Fruit fly (Drosophila melanogaster): ENCODE measurements around the gene CG31626.

Gene CG31626

DNA sequence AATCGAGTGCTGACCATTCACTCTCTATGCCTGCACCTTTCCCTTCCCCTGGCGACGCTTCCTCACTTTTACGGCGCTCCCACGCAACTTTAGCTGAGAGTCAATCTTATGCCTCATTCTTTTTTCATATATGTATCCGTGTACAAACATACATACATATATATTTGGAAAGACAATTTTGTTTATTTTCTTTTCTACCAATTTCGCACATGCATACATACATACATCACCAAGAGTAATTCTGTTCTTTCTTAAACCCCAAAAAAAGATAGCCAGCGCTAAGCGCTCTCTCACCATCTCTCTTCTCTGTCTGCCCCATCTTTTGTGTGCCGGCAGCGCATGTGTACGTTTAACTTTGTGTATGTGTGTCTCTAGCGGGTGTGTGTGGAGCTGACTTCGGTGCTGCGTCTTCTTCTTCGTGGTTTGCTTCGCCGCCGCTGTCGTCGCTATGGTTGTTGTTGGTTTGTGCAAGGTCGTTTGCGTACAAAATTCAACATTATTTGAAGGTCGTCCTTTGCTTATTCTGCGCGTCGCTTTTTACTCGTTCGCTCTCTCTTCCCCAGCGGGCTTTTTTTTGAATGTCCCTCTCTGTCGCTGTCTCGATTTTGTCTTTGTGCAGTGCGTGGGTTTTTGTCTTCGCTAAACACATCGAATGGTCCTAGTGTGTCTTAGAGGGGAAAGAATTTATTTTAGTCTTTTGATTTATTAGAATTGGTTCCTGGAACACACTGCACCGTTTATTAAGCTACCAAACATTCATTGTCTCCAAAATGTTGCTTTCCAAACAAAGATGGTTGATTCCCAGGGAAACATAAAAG is 14.2 kb upstream of the CG31626 start (continued):
- peak; percentile 96 for TF ChIP-seq CG4360 (GFP tag; IDR thresholded peaks at IDR 0.05)
- no peak for TF ChIP-seq caup (GFP tag; optimal IDR thresholded peaks at IDR 0.05; ENCODE audit: severe bottlenecking)
- no peak for TF ChIP-seq sisA (GFP tag; IDR thresholded peaks at IDR 0.05)
- TF ChIP-seq Hmr (GFP tag; optimal IDR thresholded peaks at IDR 0.05), result no peak
- no peak for TF ChIP-seq Neu2 (GFP tag; optimal IDR thresholded peaks at IDR 0.05; ENCODE audit: borderline replicate concordance)
- no peak for TF ChIP-seq Drgx (GFP tag; IDR thresholded peaks at IDR 0.05)
- no peak for TF ChIP-seq CG12104 (GFP tag; optimal IDR thresholded peaks at IDR 0.05)
- no peak for TF ChIP-seq maf-S (GFP tag; optimal IDR thresholded peaks at IDR 0.05)
- TF ChIP-seq CG1233 (GFP tag; optimal IDR thresholded peaks at IDR 0.05), result no peak
- no peak for TF ChIP-seq CG5953 (GFP tag; IDR thresholded peaks at IDR 0.05)
- TF ChIP-seq kni (GFP tag; optimal IDR thresholded peaks at IDR 0.05), result peak; percentile 76
- TF ChIP-seq chinmo (GFP tag; IDR thresholded peaks at IDR 0.05; ENCODE audit: partially characterized antibody), result peak; percentile 100
- TF ChIP-seq CG11560 (tag; IDR thresholded peaks at IDR 0.05), result no peak
- no peak for TF ChIP-seq dysf (GFP tag; IDR thresholded peaks at IDR 0.05)
- no peak for TF ChIP-seq HHEX (GFP tag; optimal IDR thresholded peaks at IDR 0.05)
- no peak for TF ChIP-seq Ptx1 (GFP tag; IDR thresholded peaks at IDR 0.05)
- no peak for TF ChIP-seq Fer3 (tag; optimal IDR thresholded peaks at IDR 0.05)
- no peak for TF ChIP-seq lilli (GFP tag; optimal IDR thresholded peaks at IDR 0.05)
- no peak for TF ChIP-seq lmd (GFP tag; IDR thresholded peaks at IDR 0.05)
- no peak for TF ChIP-seq slou (GFP tag; optimal IDR thresholded peaks at IDR 0.05)
- TF ChIP-seq CG2202 (tag; optimal IDR thresholded peaks at IDR 0.05), result no peak
- TF ChIP-seq gsb-n (tag; optimal IDR thresholded peaks at IDR 0.05), result no peak
- peak; percentile 39; the same call in 1 of the 2 replicates for TF ChIP-seq hbn (GFP tag; IDR thresholded peaks at IDR 0.05; ENCODE audit: partially characterized antibody)
- peak; percentile 55 for TF ChIP-seq CTCF (GFP tag; optimal IDR thresholded peaks at IDR 0.05)
- TF ChIP-seq NC2β (GFP tag; optimal IDR thresholded peaks at IDR 0.05), result no peak
- no peak for TF ChIP-seq B-H2 (GFP tag; optimal IDR thresholded peaks at IDR 0.05)
- no peak for TF ChIP-seq CG9876 (GFP tag; optimal IDR thresholded peaks at IDR 0.05)
- TF ChIP-seq Trl (optimal IDR thresholded peaks at IDR 0.05), result peak; percentile 74 to 95
- TF ChIP-seq Trl (GFP tag; optimal IDR thresholded peaks at IDR 0.05), result no peak
- no peak for TF ChIP-seq CG17912 (GFP tag; optimal IDR thresholded peaks at IDR 0.05)
- no peak for TF ChIP-seq Gsc (GFP tag; IDR thresholded peaks at IDR 0.05)
- no peak for TF ChIP-seq Bgb (GFP tag; IDR thresholded peaks at IDR 0.05; ENCODE audit: partially characterized antibody)
- no peak for TF ChIP-seq Antp (GFP tag; optimal IDR thresholded peaks at IDR 0.05)
- no peak for TF ChIP-seq CG12744 (GFP tag; optimal IDR thresholded peaks at IDR 0.05)
- no peak for TF ChIP-seq Hsf (GFP tag; optimal IDR thresholded peaks at IDR 0.05)
- no peak for TF ChIP-seq MTF-1 (GFP tag; optimal IDR thresholded peaks at IDR 0.05; ENCODE audit: borderline replicate concordance)
- TF ChIP-seq CG13775 (GFP tag; optimal IDR thresholded peaks at IDR 0.05), result no peak
- no peak for TF ChIP-seq her (GFP tag; optimal IDR thresholded peaks at IDR 0.05)
- no peak for TF ChIP-seq Hmx (GFP tag; optimal IDR thresholded peaks at IDR 0.05)
- no peak for TF ChIP-seq CG8089 (GFP tag; optimal IDR thresholded peaks at IDR 0.05)
- TF ChIP-seq usp (GFP tag; optimal IDR thresholded peaks at IDR 0.05), result no peak
- TF ChIP-seq vvl (GFP tag; IDR thresholded peaks at IDR 0.05), result no peak; the same call in 1 of the 2 replicates
- TF ChIP-seq CG10431 (GFP tag; optimal IDR thresholded peaks at IDR 0.05), result no peak
- TF ChIP-seq amos (GFP tag; IDR thresholded peaks at IDR 0.05; ENCODE audit: partially characterized antibody), result no peak
- TF ChIP-seq ab (GFP tag; optimal IDR thresholded peaks at IDR 0.05), result no peak
- TF ChIP-seq CG6254 (GFP tag; optimal IDR thresholded peaks at IDR 0.05), result no peak
- TF ChIP-seq wor (GFP tag; IDR thresholded peaks at IDR 0.05), result no peak
- TF ChIP-seq CG10959 (GFP tag; IDR thresholded peaks at IDR 0.05), result no peak
- TF ChIP-seq sqz (GFP tag; optimal IDR thresholded peaks at IDR 0.05), result peak; percentile 55
- TF ChIP-seq CG7556 (GFP tag; optimal IDR thresholded peaks at IDR 0.05), result no peak
- TF ChIP-seq CG15073 (GFP tag; optimal IDR thresholded peaks at IDR 0.05), result no peak

Measured in whole organism, embryonic.